Fruit fly (Drosophila melanogaster) whole organism, adult: Measurements from ENCODE around the gene CG9368.

Source experiments
- CG12768 ChIP-seq: fragments of 200-800 bp; sonication (Bioruptor generic); optimal IDR thresholded peaks from 2 replicates; lab custom pipeline; 2017; ENCODE audit warnings: missing biosample characterization, missing genetic modification characterization, mild to moderate bottlenecking, moderate library complexity, missing genetic modification reagents
- CG1620 ChIP-seq: fragments of 200-800 bp; sonication (Bioruptor generic); optimal IDR thresholded peaks from 2 replicates; lab custom pipeline; 2016; ENCODE audit warnings: missing biosample characterization, missing genetic modification characterization
- CG33017 ChIP-seq: fragments of 200-800 bp; sonication (Bioruptor generic); optimal IDR thresholded peaks from 2 replicates; lab custom pipeline; 2018; ENCODE audit warnings: missing biosample characterization, mild to moderate bottlenecking, missing genetic modification characterization, moderate library complexity
- CG5204 ChIP-seq: fragments of 200-800 bp; sonication (Bioruptor generic); optimal IDR thresholded peaks from 2 replicates; lab custom pipeline; 2016; ENCODE audit warnings: missing biosample characterization, missing genetic modification characterization
- CG7101 ChIP-seq: fragments of 200-800 bp; sonication (Bioruptor generic); optimal IDR thresholded peaks from 2 replicates; lab custom pipeline; 2018; ENCODE audit warnings: missing biosample characterization, mild to moderate bottlenecking, missing genetic modification characterization, moderate library complexity
- Clk ChIP-seq: fragments of 200-800 bp; sonication (Bioruptor generic); optimal IDR thresholded peaks from 2 replicates; lab custom pipeline; 2017; ENCODE audit warnings: missing biosample characterization, missing genetic modification characterization
- Crg-1 ChIP-seq: fragments of 200-800 bp; sonication (Bioruptor generic); optimal IDR thresholded peaks from 2 replicates; lab custom pipeline; 2016; ENCODE audit warnings: missing biosample characterization, missing genetic modification characterization
- bab1 ChIP-seq: fragments of 200-800 bp; sonication (Bioruptor generic); optimal IDR thresholded peaks from 3 replicates; lab custom pipeline; 2019; ENCODE audit warnings: missing biosample characterization, mild to moderate bottlenecking, missing genetic modification characterization, moderate library complexity
- cic ChIP-seq: fragments of 200-800 bp; sonication (Bioruptor generic); optimal IDR thresholded peaks from 2 replicates; lab custom pipeline; 2017; ENCODE audit warnings: missing biosample characterization, mild to moderate bottlenecking, missing genetic modification characterization, moderate library complexity
- cnc ChIP-seq, 2 experiments: fragments of >200 bp; optimal IDR thresholded peaks; 2 replicates each; lab custom pipeline; 2017
- kay ChIP-seq: fragments of 200-800 bp; sonication (Bioruptor generic); peaks from one replicate; lab custom pipeline; 2016; ENCODE audit warnings: missing biosample characterization, missing genetic modification characterization, borderline replicate concordance
- ovo ChIP-seq: fragments of 200-800 bp; sonication (Bioruptor generic); optimal IDR thresholded peaks from 2 replicates; lab custom pipeline; 2016; ENCODE audit warnings: missing biosample characterization, missing genetic modification characterization
- pad ChIP-seq: fragments of 200-800 bp; sonication (Bioruptor generic); optimal IDR thresholded peaks from 3 replicates; lab custom pipeline; 2017; ENCODE audit warnings: missing biosample characterization, missing genetic modification characterization, mild to moderate bottlenecking, moderate library complexity, missing genetic modification reagents

dm6 chr3L:19557197-19557995 lies 44.0 kb upstream of the CG9368 start:
- TF ChIP-seq cic (GFP tag; lab: Kevin White, UChicago): no peak
- no peak for TF ChIP-seq cnc (optimal IDR thresholded peaks at IDR 0.05; lab: Kevin White, UChicago)
- no peak for TF ChIP-seq CG5204 (GFP tag; lab: Kevin White, UChicago)
- no peak for TF ChIP-seq kay
- no peak for TF ChIP-seq Crg-1 (GFP tag; lab: Kevin White, UChicago)
- no peak for TF ChIP-seq ovo (GFP tag; lab: Kevin White, UChicago)
- TF ChIP-seq CG7101 (tag; lab: Kevin White, UChicago): no peak
- TF ChIP-seq CG12768: no peak
- no peak for TF ChIP-seq pad (GFP tag; lab: Kevin White, UChicago)
- TF ChIP-seq CG33017: no peak
- no peak for TF ChIP-seq CG1620 (GFP tag; lab: Kevin White, UChicago)
- TF ChIP-seq Clk: no peak
- no peak for TF ChIP-seq bab1
